Worm (Caenorhabditis elegans) whole organism, young adult: ENCODE measurements around the gene ztf-29.

ENCODE experiments used
- K11D2.4 ChIP-seq: fragments of 200-800 bp; sonication (Bioruptor generic); IDR thresholded peaks from 2 replicates; pipeline ENCODE4 v1.3.6; 2022; ENCODE audit warnings: missing genetic modification reagents, missing genetic modification characterization, missing compliant biosample characterization
- Y53F4B.3 ChIP-seq: fragments of 200-800 bp; sonication (Bioruptor generic); IDR thresholded peaks from 2 replicates; pipeline ENCODE4 v1.3.6; 2022; ENCODE audit warnings: missing genetic modification reagents, missing genetic modification characterization, missing compliant biosample characterization
- attf-3 ChIP-seq: fragments of 200-800 bp; sonication (Bioruptor generic); conservative IDR thresholded peaks from 2 replicates; pipeline ENCODE4 v1.3.6; 2022; ENCODE audit warnings: missing genetic modification reagents, missing genetic modification characterization, missing compliant biosample characterization
- ccch-3 ChIP-seq: fragments of 200-800 bp; sonication (Bioruptor generic); optimal IDR thresholded peaks from 2 replicates; lab custom pipeline; 2018; ENCODE audit warnings: mild to moderate bottlenecking, missing genetic modification characterization, missing compliant biosample characterization
- cebp-1 ChIP-seq, 2 experiments: fragments of 200-800 bp in 1 of 2; sonication (Bioruptor generic) in 1 of 2; sonication (generic microtip) in 1 of 2; IDR thresholded peaks in 1 of 2; optimal IDR thresholded peaks in 1 of 2; 2 replicates each; pipeline versions ENCODE4 v1.3.6 to Lab custom; 2017 to 2022; ENCODE audit warnings: missing compliant biosample characterization in 2 of 2, missing genetic modification characterization in 2 of 2, mild to moderate bottlenecking in 1 of 2, missing genetic modification reagents in 1 of 2, moderate library complexity in 1 of 2
- ceh-79 ChIP-seq: sonication (generic microtip); optimal IDR thresholded peaks from 2 replicates; lab custom pipeline; 2017; ENCODE audit warnings: mild to moderate bottlenecking, missing genetic modification characterization, missing compliant biosample characterization
- him-1 ChIP-seq: sonication (generic microtip); optimal IDR thresholded peaks from 2 replicates; lab custom pipeline; 2016; ENCODE audit warnings: missing genotype, missing genetic modification reagents, missing genetic modification characterization, missing compliant biosample characterization
- nfya-1 ChIP-seq: sonication (generic microtip); optimal IDR thresholded peaks from 2 replicates; lab custom pipeline; 2017; ENCODE audit warnings: antibody characterized with exemption, missing compliant biosample characterization, missing genetic modification characterization, borderline replicate concordance; ENCODE audit not compliant: insufficient read depth
- nfya-2 ChIP-seq: fragments of 200-800 bp; sonication (Bioruptor generic); IDR thresholded peaks from 2 replicates; pipeline ENCODE4 v1.3.6; 2022; ENCODE audit warnings: missing genetic modification reagents, missing genetic modification characterization, missing compliant biosample characterization
- nhr-27 ChIP-seq: fragments of 200-800 bp; sonication (Bioruptor generic); optimal IDR thresholded peaks from 2 replicates; lab custom pipeline; 2018; ENCODE audit warnings: mild to moderate bottlenecking, missing genetic modification characterization, moderate library complexity, missing compliant biosample characterization
- rec-8 ChIP-seq, 2 experiments: sonication (generic microtip); optimal IDR thresholded peaks; 2 replicates each; lab custom pipeline; 2016; ENCODE audit warnings: mild to moderate bottlenecking in 2 of 2, missing genetic modification characterization in 2 of 2, missing genetic modification reagents in 2 of 2, missing genotype in 2 of 2, missing biosample characterization in 1 of 2, missing compliant biosample characterization in 1 of 2, moderate library complexity in 1 of 2
- snpc-4 ChIP-seq, 5 experiments: fragments of 150-350 bp in 1 of 5; sonication (generic microtip) in 4 of 5; optimal IDR thresholded peaks; 2 replicates each; lab custom pipeline; 2014 to 2018; ENCODE audit warnings: missing genetic modification characterization in 5 of 5, missing biosample characterization in 3 of 5, antibody characterized with exemption in 2 of 5, mild to moderate bottlenecking in 2 of 5, missing compliant biosample characterization in 2 of 5, missing genotype in 2 of 5, moderate library complexity in 2 of 5, missing genetic modification reagents in 1 of 5
- unc-62 ChIP-seq: fragments of 150-350 bp; optimal IDR thresholded peaks from 2 replicates; lab custom pipeline; 2014; ENCODE audit warnings: missing biosample characterization, missing genetic modification reagents, missing genetic modification characterization
- ztf-28 ChIP-seq: fragments of 200-800 bp; sonication (Bioruptor generic); IDR thresholded peaks from 2 replicates; pipeline ENCODE4 v1.3.6; 2022; ENCODE audit warnings: missing genetic modification reagents, missing genetic modification characterization, missing compliant biosample characterization

ce11 chrIII:11561597-11561996 is 645 bp downstream of the ztf-29 start:
- TF ChIP-seq Y53F4B.3 (GFP tag; lab: Robert Waterston, UW): no peak
- no peak for TF ChIP-seq ztf-28
- TF ChIP-seq cebp-1 (GFP tag; IDR thresholded peaks at IDR 0.05; lab: Robert Waterston, UW): no peak
- TF ChIP-seq cebp-1 (tag; optimal IDR thresholded peaks at IDR 0.05; lab: Kevin White, UChicago): no peak
- TF ChIP-seq nfya-1: no peak
- TF ChIP-seq nhr-27 (tag; lab: Kevin White, UChicago): no peak
- no peak for TF ChIP-seq ccch-3
- TF ChIP-seq him-1 (tag; lab: Kevin White, UChicago): no peak
- TF ChIP-seq snpc-4 (GFP tag; optimal IDR thresholded peaks at IDR 0.05; lab: Kevin White, UChicago): no peak
- no peak for TF ChIP-seq snpc-4 (tag; optimal IDR thresholded peaks at IDR 0.05; lab: Kevin White, UChicago)
- no peak for TF ChIP-seq K11D2.4 (GFP tag; lab: Robert Waterston, UW)
- TF ChIP-seq attf-3: no peak
- TF ChIP-seq nfya-2 (GFP tag; lab: Robert Waterston, UW): no peak
- TF ChIP-seq ceh-79: no peak
- no peak for TF ChIP-seq unc-62 (GFP tag; lab: Kevin White, UChicago)
- TF ChIP-seq rec-8 (tag; optimal IDR thresholded peaks at IDR 0.05; lab: Kevin White, UChicago): no peak
